Worm (Caenorhabditis elegans): ENCODE results near the gene kbp-2.

ce11 chrIII:4856992-4857391, 46.7 kb downstream of the kbp-2 start:
- TF ChIP-seq cog-1 (tag; optimal IDR thresholded peaks at IDR 0.05) (no peak), flt-1 (GFP tag; IDR thresholded peaks at IDR 0.05) (no peak), klf-2 (GFP tag; conservative IDR thresholded peaks at IDR 0.05) (no peak), med-1 (GFP tag; optimal IDR thresholded peaks at IDR 0.05; ENCODE audit: insufficient read depth) (no peak), ref-1 (GFP tag; conservative IDR thresholded peaks at IDR 0.05) (no peak), tab-1 (GFP tag; IDR thresholded peaks at IDR 0.05) (no peak), ztf-29 (GFP tag; IDR thresholded peaks at IDR 0.05) (no peak), ztf-23 (GFP tag; IDR thresholded peaks at IDR 0.05) (no peak)
